Worm (Caenorhabditis elegans) whole organism, midembryonic: ENCODE measurements around the gene F56F11.1.

ENCODE experiments used
- T22C8.4 ChIP-seq: fragments of 200-800 bp; sonication (Bioruptor generic); IDR thresholded peaks from 2 replicates; pipeline ENCODE4 v1.3.6; 2022; ENCODE audit warnings: missing genetic modification characterization, missing compliant biosample characterization
- cog-1 ChIP-seq: sonication (generic microtip); optimal IDR thresholded peaks from 2 replicates; lab custom pipeline; 2016; ENCODE audit warnings: missing genetic modification characterization, missing compliant biosample characterization
- flt-1 ChIP-seq: fragments of 200-800 bp; sonication (Bioruptor generic); IDR thresholded peaks from 2 replicates; pipeline ENCODE4 v1.3.6; 2022; ENCODE audit warnings: missing genetic modification characterization, missing compliant biosample characterization
- klf-2 ChIP-seq: fragments of 200-800 bp; sonication (Bioruptor generic); conservative IDR thresholded peaks from 2 replicates; pipeline ENCODE4 v1.3.6; 2022; ENCODE audit warnings: missing genetic modification reagents, missing genetic modification characterization, missing compliant biosample characterization
- med-1 ChIP-seq: sonication (generic microtip); optimal IDR thresholded peaks from 2 replicates; lab custom pipeline; 2017; ENCODE audit warnings: missing genetic modification characterization, mild to moderate bottlenecking, missing compliant biosample characterization, antibody characterized with exemption, missing genetic modification reagents; ENCODE audit not compliant: insufficient read depth
- ref-1 ChIP-seq: fragments of 200-800 bp; sonication (Bioruptor generic); conservative IDR thresholded peaks from 2 replicates; pipeline ENCODE4 v1.3.6; 2022; ENCODE audit warnings: missing genetic modification reagents, missing genetic modification characterization, missing compliant biosample characterization
- tab-1 ChIP-seq: fragments of 200-800 bp; sonication (Bioruptor generic); IDR thresholded peaks from 2 replicates; pipeline ENCODE4 v1.3.6; 2022; ENCODE audit warnings: missing genetic modification characterization, missing compliant biosample characterization
- ztf-23 ChIP-seq: fragments of 200-800 bp; sonication (Bioruptor generic); IDR thresholded peaks from 2 replicates; pipeline ENCODE4 v1.3.6; 2022; ENCODE audit warnings: missing genetic modification reagents, missing genetic modification characterization, missing compliant biosample characterization
- ztf-29 ChIP-seq: fragments of 200-800 bp; sonication (Bioruptor generic); IDR thresholded peaks from 2 replicates; pipeline ENCODE4 v1.3.6; 2022; ENCODE audit warnings: missing genetic modification reagents, missing genetic modification characterization, missing compliant biosample characterization

DNA sequence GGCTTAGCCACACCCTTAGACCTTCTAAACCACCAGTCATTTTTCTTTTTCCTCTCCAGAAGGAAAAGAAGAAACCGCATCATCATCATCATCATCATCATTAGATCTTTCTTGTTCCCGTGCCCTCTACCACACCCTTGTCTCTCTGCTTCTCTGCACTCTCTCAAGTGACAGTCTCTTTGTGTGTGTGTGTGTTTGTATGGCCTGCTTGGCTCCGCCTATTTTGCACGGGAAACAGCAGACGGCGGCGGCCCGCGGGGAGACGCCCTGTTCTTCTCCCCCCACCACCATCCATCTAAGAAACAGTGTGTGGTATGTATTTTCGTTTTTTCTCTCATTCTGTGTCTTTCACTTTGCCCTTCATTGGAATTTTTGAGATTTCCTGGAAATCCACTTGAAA, 19.7 kb upstream of the F56F11.1 start:
- TF ChIP-seq flt-1 (GFP tag; lab: Robert Waterston, UW): no peak
- TF ChIP-seq cog-1: no peak
- TF ChIP-seq ztf-23 (GFP tag; lab: Robert Waterston, UW): no peak
- TF ChIP-seq med-1 (GFP tag; lab: Kevin White, UChicago): no peak
- no peak for TF ChIP-seq tab-1
- TF ChIP-seq klf-2 (GFP tag; lab: Robert Waterston, UW): no peak
- TF ChIP-seq ref-1 (GFP tag; lab: Robert Waterston, UW): no peak
- no peak for TF ChIP-seq T22C8.4 (GFP tag; lab: Robert Waterston, UW)
- no peak for TF ChIP-seq ztf-29 (GFP tag; lab: Robert Waterston, UW)
